Worm (Caenorhabditis elegans): ENCODE results near the gene let-4.

DNA sequence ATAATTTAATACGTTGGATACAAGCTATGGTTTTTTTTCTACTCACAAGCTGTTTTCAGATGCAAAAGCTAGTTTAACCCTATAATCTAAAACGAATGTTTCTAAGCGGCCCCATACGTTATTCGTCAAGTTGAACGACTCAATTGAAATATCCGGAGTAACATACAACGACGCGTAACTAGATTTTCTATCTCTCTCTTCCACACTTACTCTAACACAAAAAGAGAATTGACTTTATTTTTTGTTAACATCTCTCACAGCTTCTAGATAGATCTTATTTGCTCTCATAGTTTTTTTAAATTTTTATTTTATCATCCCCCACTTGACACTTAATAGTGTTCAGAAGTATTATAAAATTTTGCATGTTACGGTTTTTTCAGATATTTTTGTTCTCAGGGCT lies 15.5 kb downstream of the let-4 start:
- no peak for TF ChIP-seq lin-11 (tag; optimal IDR thresholded peaks at IDR 0.05)
- TF ChIP-seq unc-42 (tag; optimal IDR thresholded peaks at IDR 0.05), result peak; percentile 94
- no peak for TF ChIP-seq rnt-1 (tag; optimal IDR thresholded peaks at IDR 0.05)
- TF ChIP-seq hlh-6 (tag; optimal IDR thresholded peaks at IDR 0.05), result no peak
- no peak for TF ChIP-seq F13H6.1 (tag; optimal IDR thresholded peaks at IDR 0.05)
